Worm (Caenorhabditis elegans) whole organism, L2 larva: ENCODE measurements around the gene rpb-4.
"Not testable (repeated sequence)": the region's sequence is repeated elsewhere in the genome, so short reads cannot be mapped to it uniquely, and the experiment has no call there.

Experiments used
- F13H6.1 ChIP-seq: sonication (generic microtip); optimal IDR thresholded peaks from 2 replicates; lab custom pipeline; 2016; ENCODE audit warnings: missing genetic modification characterization, missing compliant biosample characterization
- R02D3.7 ChIP-seq: fragments of 150-350 bp; optimal IDR thresholded peaks from 2 replicates; lab custom pipeline; 2014; ENCODE audit warnings: missing biosample characterization, missing genetic modification characterization
- Y55F3AM.14 ChIP-seq: fragments of 200-800 bp; sonication (Bioruptor generic); optimal IDR thresholded peaks from 2 replicates; lab custom pipeline; 2018; ENCODE audit warnings: mild to moderate bottlenecking, missing genetic modification characterization, missing compliant biosample characterization
- aly-2 ChIP-seq: fragments of 150-350 bp; optimal IDR thresholded peaks from 2 replicates; lab custom pipeline; 2014; ENCODE audit warnings: missing biosample characterization, missing genetic modification characterization
- ama-1 ChIP-seq: fragments of 150-350 bp; optimal IDR thresholded peaks from 2 replicates; lab custom pipeline; 2018; ENCODE audit warnings: inconsistent platforms
- ceh-16 ChIP-seq: fragments of 150-350 bp; optimal IDR thresholded peaks from 2 replicates; lab custom pipeline; 2014; ENCODE audit warnings: missing biosample characterization, missing genetic modification characterization
- ceh-82 ChIP-seq: fragments of 150-350 bp; optimal IDR thresholded peaks from 2 replicates; lab custom pipeline; 2014; ENCODE audit warnings: missing biosample characterization, missing genetic modification characterization
- crh-2 ChIP-seq: sonication (generic microtip); optimal IDR thresholded peaks from 2 replicates; lab custom pipeline; 2017; ENCODE audit warnings: missing biosample characterization, missing genetic modification characterization
- dmd-4 ChIP-seq: sonication (generic microtip); optimal IDR thresholded peaks from 2 replicates; lab custom pipeline; 2017; ENCODE audit warnings: missing biosample characterization, missing genetic modification characterization
- elt-1 ChIP-seq: fragments of 150-350 bp; optimal IDR thresholded peaks from 2 replicates; lab custom pipeline; 2014; ENCODE audit warnings: missing biosample characterization, missing genetic modification characterization
- elt-3 ChIP-seq: sonication (generic microtip); optimal IDR thresholded peaks from 2 replicates; lab custom pipeline; 2017; ENCODE audit warnings: missing biosample characterization, missing genetic modification characterization
- fos-1 ChIP-seq: fragments of 150-350 bp; optimal IDR thresholded peaks from 2 replicates; lab custom pipeline; 2014; ENCODE audit warnings: missing biosample characterization, missing genetic modification characterization
- gmeb-1 ChIP-seq: fragments of 150-350 bp; optimal IDR thresholded peaks from 2 replicates; lab custom pipeline; 2014; ENCODE audit warnings: missing biosample characterization, missing genetic modification characterization
- lin-13 ChIP-seq: fragments of 150-350 bp; optimal IDR thresholded peaks from 2 replicates; lab custom pipeline; 2014; ENCODE audit warnings: missing biosample characterization, missing genetic modification reagents, missing genetic modification characterization
- lin-39 ChIP-seq: fragments of 150-350 bp; optimal IDR thresholded peaks from 2 replicates; lab custom pipeline; 2014; ENCODE audit warnings: missing biosample characterization, missing genetic modification reagents, missing genetic modification characterization
- lsy-2 ChIP-seq, 2 experiments: fragments of 150-350 bp in 1 of 2; sonication (generic microtip) in 1 of 2; optimal IDR thresholded peaks; 2 replicates each; lab custom pipeline; 2014 to 2017; ENCODE audit warnings: missing biosample characterization in 2 of 2, missing genetic modification characterization in 2 of 2
- mdl-1 ChIP-seq, 2 experiments: fragments of 150-350 bp in 1 of 2; sonication (generic microtip) in 1 of 2; optimal IDR thresholded peaks; 2 replicates each; lab custom pipeline; 2017; ENCODE audit warnings: missing biosample characterization in 2 of 2, missing genetic modification characterization in 2 of 2
- nhr-11 ChIP-seq: fragments of 150-350 bp; optimal IDR thresholded peaks from 2 replicates; lab custom pipeline; 2014; ENCODE audit warnings: missing biosample characterization, missing genetic modification characterization
- nhr-12 ChIP-seq: fragments of 150-350 bp; optimal IDR thresholded peaks from 2 replicates; lab custom pipeline; 2014; ENCODE audit warnings: missing biosample characterization, missing genetic modification characterization
- nhr-23 ChIP-seq: fragments of 150-350 bp; optimal IDR thresholded peaks from 2 replicates; lab custom pipeline; 2014; ENCODE audit warnings: missing biosample characterization, missing genetic modification reagents, missing genetic modification characterization
- nhr-237 ChIP-seq: fragments of 150-350 bp; optimal IDR thresholded peaks from 2 replicates; lab custom pipeline; 2014; ENCODE audit warnings: missing biosample characterization, missing genetic modification characterization
- nhr-6 ChIP-seq: fragments of 150-350 bp; optimal IDR thresholded peaks from 2 replicates; lab custom pipeline; 2014; ENCODE audit warnings: missing biosample characterization, missing genetic modification characterization
- nhr-77 ChIP-seq: fragments of 150-350 bp; optimal IDR thresholded peaks from 2 replicates; lab custom pipeline; 2014; ENCODE audit warnings: missing biosample characterization, missing genetic modification characterization
- peb-1 ChIP-seq: fragments of 150-350 bp; optimal IDR thresholded peaks from 2 replicates; lab custom pipeline; 2014; ENCODE audit warnings: missing biosample characterization, missing genetic modification characterization
- skn-1 ChIP-seq: sonication (generic microtip); optimal IDR thresholded peaks from 2 replicates; lab custom pipeline; 2017; ENCODE audit warnings: missing biosample characterization, missing genetic modification characterization
- sma-9 ChIP-seq, 2 experiments: fragments of 150-350 bp in 1 of 2; sonication (generic microtip) in 1 of 2; optimal IDR thresholded peaks; 2 replicates each; lab custom pipeline; 2014 to 2016; ENCODE audit warnings: missing genetic modification characterization in 2 of 2, mild to moderate bottlenecking in 1 of 2, missing biosample characterization in 1 of 2, missing compliant biosample characterization in 1 of 2, missing genetic modification reagents in 1 of 2, moderate library complexity in 1 of 2
- snpc-4 ChIP-seq: fragments of 150-350 bp; optimal IDR thresholded peaks from 2 replicates; lab custom pipeline; 2014; ENCODE audit warnings: missing biosample characterization, missing genetic modification characterization
- unc-39 ChIP-seq: fragments of 150-350 bp; optimal IDR thresholded peaks from 2 replicates; lab custom pipeline; 2014; ENCODE audit warnings: missing biosample characterization, missing genetic modification characterization
- unc-55 ChIP-seq: fragments of 150-350 bp; sonication (generic microtip); optimal IDR thresholded peaks from 3 replicates; lab custom pipeline; 2014; ENCODE audit warnings: missing biosample characterization, missing genetic modification reagents, missing genetic modification characterization
- unc-62 ChIP-seq: fragments of 150-350 bp; optimal IDR thresholded peaks from 2 replicates; lab custom pipeline; 2014; ENCODE audit warnings: missing biosample characterization, missing genetic modification reagents, missing genetic modification characterization
- zag-1 ChIP-seq: fragments of 150-350 bp; optimal IDR thresholded peaks from 2 replicates; lab custom pipeline; 2014; ENCODE audit warnings: missing biosample characterization, missing genetic modification characterization
- ztf-11 ChIP-seq: sonication (generic microtip); optimal IDR thresholded peaks from 2 replicates; lab custom pipeline; 2017; ENCODE audit warnings: missing biosample characterization, missing genetic modification characterization

rpb-4 gene

ce11 chrII:7363990-7364455, 10.3 kb upstream of the rpb-4 start, which contains the start of gene msra-1 (continued):
- TF ChIP-seq nhr-11 (tag; lab: Kevin White, UChicago) (no peak), F13H6.1 (tag; lab: Kevin White, UChicago) (no peak), ztf-11 (tag; lab: Kevin White, UChicago) (no peak), lsy-2 (tag; optimal IDR thresholded peaks at IDR 0.05; lab: Kevin White, UChicago) (peak in 1 of 2 experiments; percentile 46), unc-55 (GFP tag; lab: Kevin White, UChicago) (peak; percentile 39)

ce11 chrII:7368761-7369160, 5.5 kb upstream of the rpb-4 start, which contains the start of gene F43E2.6:
F43E2.6 (minus strand) TSS chrII:7368861.
- no peak for TF ChIP-seq gmeb-1 (tag; lab: Kevin White, UChicago)
- TF ChIP-seq skn-1 (tag; lab: Kevin White, UChicago), result no peak
- no peak for TF ChIP-seq mdl-1 (tag; optimal IDR thresholded peaks at IDR 0.05; lab: Kevin White, UChicago)
- TF ChIP-seq R02D3.7 (tag; lab: Kevin White, UChicago), result no peak
- TF ChIP-seq Y55F3AM.14 (GFP tag; lab: Kevin White, UChicago), result no peak
- no peak for TF ChIP-seq nhr-237 (tag; lab: Kevin White, UChicago)
- TF ChIP-seq nhr-12 (tag; lab: Kevin White, UChicago), result no peak
- TF ChIP-seq ztf-11 (tag; lab: Kevin White, UChicago), result no peak
- no peak for TF ChIP-seq lin-39 (tag; lab: Kevin White, UChicago)
- no peak for TF ChIP-seq aly-2 (tag; lab: Kevin White, UChicago)
- TF ChIP-seq unc-55 (GFP tag; lab: Kevin White, UChicago), result no peak
- TF ChIP-seq unc-39 (tag; lab: Kevin White, UChicago), result no peak
- TF ChIP-seq fos-1 (tag; lab: Kevin White, UChicago), result no peak
- no peak for TF ChIP-seq snpc-4 (tag; lab: Kevin White, UChicago)
- TF ChIP-seq nhr-77 (tag; lab: Kevin White, UChicago), result no peak
- no peak for TF ChIP-seq unc-62
- TF ChIP-seq nhr-6, result no peak

- TF ChIP-seq dmd-4; nhr-23 (tag; lab: Kevin White, UChicago); nhr-12 (tag; lab: Kevin White, UChicago): not testable (repeated sequence)
Observed at ce11 chrII:7370195-7370594, 4.1 kb upstream of the rpb-4 start, which contains the start of gene F43E2.11. F43E2.11 (minus strand) TSS chrII:7370295.

ce11 chrII:7374980-7375379, 685 bp downstream of the rpb-4 start, which contains the start of gene F43E2.1:
F43E2.1 (plus strand) TSS chrII:7375280.
- TF ChIP-seq unc-39 (tag; lab: Kevin White, UChicago) (no peak), snpc-4 (tag; lab: Kevin White, UChicago) (no peak), ama-1 (lab: Kevin White, UChicago) (no peak), nhr-12 (tag; lab: Kevin White, UChicago) (no peak), elt-1 (no peak), sma-9 (GFP tag; optimal IDR thresholded peaks at IDR 0.05; lab: Kevin White, UChicago) (no peak), sma-9 (tag; optimal IDR thresholded peaks at IDR 0.05; lab: Kevin White, UChicago) (no peak), peb-1 (tag; lab: Kevin White, UChicago) (no peak), lin-13 (GFP tag; lab: Kevin White, UChicago) (no peak), elt-3 (tag; lab: Kevin White, UChicago) (no peak), aly-2 (tag; lab: Kevin White, UChicago) (no peak), ceh-16 (tag; lab: Kevin White, UChicago) (no peak)

ce11 chrII:7379021-7379420, 4.7 kb downstream of the rpb-4 start, which contains the start of gene C07D10.6:
C07D10.6 (plus strand) TSS chrII:7379321.
- no peak for TF ChIP-seq mdl-1 (tag; optimal IDR thresholded peaks at IDR 0.05; lab: Kevin White, UChicago)
- TF ChIP-seq lsy-2 (tag; optimal IDR thresholded peaks at IDR 0.05; lab: Kevin White, UChicago), result no peak
- no peak for TF ChIP-seq sma-9 (GFP tag; optimal IDR thresholded peaks at IDR 0.05; lab: Kevin White, UChicago)
- no peak for TF ChIP-seq sma-9 (tag; optimal IDR thresholded peaks at IDR 0.05; lab: Kevin White, UChicago)
- no peak for TF ChIP-seq ceh-82 (tag; lab: Kevin White, UChicago)
- no peak for TF ChIP-seq unc-39 (tag; lab: Kevin White, UChicago)
- TF ChIP-seq crh-2 (tag; lab: Kevin White, UChicago), result no peak
- TF ChIP-seq zag-1 (tag; lab: Kevin White, UChicago), result no peak
- TF ChIP-seq, all 48 proteins: peak for 0
